Worm (Caenorhabditis elegans) whole organism, mixed stage, embryonic: Measurements from ENCODE around the gene fbxa-27.

Experiments
- cnd-1 ChIP-seq: fragments of 200-800 bp; sonication (Bioruptor generic); optimal IDR thresholded peaks from 2 replicates; lab custom pipeline; 2018; ENCODE audit warnings: mild to moderate bottlenecking, missing genetic modification characterization, missing compliant biosample characterization
- elt-3 ChIP-seq: fragments of 150-350 bp; optimal IDR thresholded peaks from 2 replicates; lab custom pipeline; 2014; ENCODE audit warnings: missing biosample characterization, missing genetic modification characterization
- flh-1 ChIP-seq: fragments of 200-800 bp; sonication (Bioruptor generic); optimal IDR thresholded peaks from 2 replicates; lab custom pipeline; 2018; ENCODE audit warnings: mild to moderate bottlenecking, missing genetic modification characterization, moderate library complexity, missing compliant biosample characterization
- lin-13 ChIP-seq: fragments of 150-350 bp; optimal IDR thresholded peaks from 2 replicates; lab custom pipeline; 2014; ENCODE audit warnings: missing biosample characterization, missing genetic modification characterization
- lsy-2 ChIP-seq: fragments of 150-350 bp; optimal IDR thresholded peaks from 2 replicates; lab custom pipeline; 2014; ENCODE audit warnings: missing biosample characterization, missing genetic modification characterization
- mab-5 ChIP-seq: fragments of 150-350 bp; optimal IDR thresholded peaks from 2 replicates; lab custom pipeline; 2014; ENCODE audit warnings: missing biosample characterization, missing genetic modification characterization
- nhr-12 ChIP-seq: fragments of 150-350 bp; optimal IDR thresholded peaks from 2 replicates; lab custom pipeline; 2014; ENCODE audit warnings: missing biosample characterization, missing genetic modification characterization
- nhr-28 ChIP-seq: fragments of 150-350 bp; optimal IDR thresholded peaks from 2 replicates; lab custom pipeline; 2014; ENCODE audit warnings: missing biosample characterization, missing genetic modification characterization
- nhr-76 ChIP-seq: sonication (generic microtip); optimal IDR thresholded peaks from 2 replicates; lab custom pipeline; 2017; ENCODE audit warnings: missing biosample characterization, missing genetic modification characterization
- pha-4 ChIP-seq: fragments of 150-350 bp; optimal IDR thresholded peaks from 2 replicates; lab custom pipeline; 2018; ENCODE audit warnings: missing biosample characterization, missing genetic modification reagents, missing genetic modification characterization
- snpc-4 ChIP-seq: fragments of 150-350 bp; optimal IDR thresholded peaks from 2 replicates; lab custom pipeline; 2014; ENCODE audit warnings: missing biosample characterization, missing genetic modification characterization
- sptf-1 ChIP-seq: sonication (generic microtip); optimal IDR thresholded peaks from 2 replicates; lab custom pipeline; 2017; ENCODE audit warnings: mild to moderate bottlenecking, missing genetic modification characterization, moderate library complexity, missing compliant biosample characterization
- unc-39 ChIP-seq: fragments of 150-350 bp; optimal IDR thresholded peaks from 2 replicates; lab custom pipeline; 2014; ENCODE audit warnings: missing biosample characterization, missing genetic modification characterization
- unc-62 ChIP-seq: fragments of 150-350 bp; optimal IDR thresholded peaks from 2 replicates; lab custom pipeline; 2014; ENCODE audit warnings: missing biosample characterization, missing genetic modification reagents, missing genetic modification characterization

- no peak for TF ChIP-seq unc-39
- no peak for TF ChIP-seq nhr-12 (tag; lab: Kevin White, UChicago)
- TF ChIP-seq nhr-28 (tag; lab: Kevin White, UChicago) = no peak
- TF ChIP-seq pha-4 (tag; lab: Kevin White, UChicago) = no peak
- TF ChIP-seq elt-3 (tag; lab: Kevin White, UChicago) = no peak
- no peak for TF ChIP-seq lsy-2 (tag; lab: Kevin White, UChicago)
- TF ChIP-seq lin-13 = no peak
- no peak for TF ChIP-seq snpc-4 (tag; lab: Kevin White, UChicago)
- TF ChIP-seq sptf-1 = no peak
- TF ChIP-seq nhr-76 (tag; lab: Kevin White, UChicago) = no peak
- TF ChIP-seq flh-1 (GFP tag; lab: Kevin White, UChicago) = no peak
- TF ChIP-seq cnd-1 (tag; lab: Kevin White, UChicago) = no peak
- TF ChIP-seq unc-62 (GFP tag; lab: Kevin White, UChicago) = no peak
- TF ChIP-seq mab-5 (tag; lab: Kevin White, UChicago) = no peak
Observed at ce11 chrIII:1347539-1347938, 4.8 kb downstream of the fbxa-27 start, which contains the start of gene Y82E9BL.5.
